Worm (Caenorhabditis elegans): ENCODE results near the gene F44F4.10.

- TF ChIP-seq npax-4 (tag; optimal IDR thresholded peaks at IDR 0.05) (no peak), elt-2 (tag; optimal IDR thresholded peaks at IDR 0.05) (no peak), dmd-4 (tag; optimal IDR thresholded peaks at IDR 0.05; ENCODE audit: borderline replicate concordance) (no peak), ets-4 (tag; optimal IDR thresholded peaks at IDR 0.05) (no peak), tbx-2 (tag; optimal IDR thresholded peaks at IDR 0.05) (no peak), unc-55 (GFP tag; optimal IDR thresholded peaks at IDR 0.05) (no peak), ceh-24 (tag; optimal IDR thresholded peaks at IDR 0.05) (no peak), pha-2 (tag; optimal IDR thresholded peaks at IDR 0.05) (no peak), sox-4 (tag; optimal IDR thresholded peaks at IDR 0.05) (no peak), hlh-30 (tag; optimal IDR thresholded peaks at IDR 0.05; ENCODE audit: insufficient read depth) (no peak), lin-11 (tag; optimal IDR thresholded peaks at IDR 0.05) (no peak)
Measured at ce11 chrII:10917174-10917573, at the start of gene F44F4.10.
